Worm (Caenorhabditis elegans) whole organism, young adult: ENCODE measurements around the gene F31E3.12.

Experiments used
- B0336.3 ChIP-seq: fragments of 200-800 bp; sonication (Bioruptor generic); IDR thresholded peaks from 2 replicates; pipeline ENCODE4 v1.3.6; 2022; ENCODE audit warnings: missing genetic modification characterization, missing compliant biosample characterization
- C06A6.2 ChIP-seq: fragments of 200-800 bp; sonication (Bioruptor generic); conservative IDR thresholded peaks from 2 replicates; pipeline ENCODE4 v1.3.6; 2022; ENCODE audit warnings: missing genetic modification characterization, missing compliant biosample characterization
- F10E7.11 ChIP-seq: sonication (generic microtip); optimal IDR thresholded peaks from 2 replicates; lab custom pipeline; 2017; ENCODE audit warnings: mild to moderate bottlenecking, missing genetic modification characterization, moderate library complexity, missing compliant biosample characterization
- F52B5.7 ChIP-seq: sonication (generic microtip); optimal IDR thresholded peaks from 2 replicates; lab custom pipeline; 2016; ENCODE audit warnings: mild to moderate bottlenecking, missing genetic modification characterization, missing compliant biosample characterization
- F57A8.1 ChIP-seq: fragments of 200-800 bp; sonication (Bioruptor generic); optimal IDR thresholded peaks from 2 replicates; lab custom pipeline; 2018; ENCODE audit warnings: mild to moderate bottlenecking, missing genetic modification characterization, moderate library complexity, missing compliant biosample characterization
- T26A5.8 ChIP-seq: sonication (generic microtip); optimal IDR thresholded peaks from 2 replicates; lab custom pipeline; 2016; ENCODE audit warnings: missing genetic modification characterization, missing compliant biosample characterization
- Y53G8AR.9 ChIP-seq: fragments of 200-800 bp; sonication (Bioruptor generic); conservative IDR thresholded peaks from 2 replicates; pipeline ENCODE4 v1.3.6; 2022; ENCODE audit warnings: missing genetic modification reagents, missing genetic modification characterization, missing compliant biosample characterization
- Y56A3A.18 ChIP-seq: fragments of 200-800 bp; sonication (Bioruptor generic); IDR thresholded peaks from 2 replicates; pipeline ENCODE4 v1.3.6; 2022; ENCODE audit warnings: missing genetic modification reagents, missing genetic modification characterization, missing compliant biosample characterization
- Y67H2A.10 ChIP-seq: fragments of 200-800 bp; sonication (Bioruptor generic); conservative IDR thresholded peaks from 2 replicates; pipeline ENCODE4 v1.3.6; 2022; ENCODE audit warnings: missing genetic modification reagents, missing genetic modification characterization, missing compliant biosample characterization
- Y79H2A.3 ChIP-seq: fragments of 200-800 bp; sonication (Bioruptor generic); conservative IDR thresholded peaks from 2 replicates; pipeline ENCODE4 v1.3.6; 2022; ENCODE audit warnings: missing genetic modification reagents, missing genetic modification characterization, missing compliant biosample characterization
- ama-1 ChIP-seq, 3 experiments: fragments of 150-350 bp in 1 of 3; sonication (generic microtip) in 2 of 3; optimal IDR thresholded peaks; 2 replicates each; lab custom pipeline; 2014 to 2018; ENCODE audit warnings: missing biosample characterization in 2 of 3, missing genetic modification characterization in 2 of 3, missing genetic modification reagents in 2 of 3
- attf-3 ChIP-seq: fragments of 200-800 bp; sonication (Bioruptor generic); conservative IDR thresholded peaks from 2 replicates; pipeline ENCODE4 v1.3.6; 2022; ENCODE audit warnings: missing genetic modification reagents, missing genetic modification characterization, missing compliant biosample characterization
- attf-6 ChIP-seq: fragments of 200-800 bp; sonication (Bioruptor generic); IDR thresholded peaks from 2 replicates; pipeline ENCODE4 v1.3.6; 2022; ENCODE audit warnings: missing genetic modification reagents, missing genetic modification characterization, missing compliant biosample characterization
- cebp-1 ChIP-seq, 2 experiments: fragments of 200-800 bp in 1 of 2; sonication (Bioruptor generic) in 1 of 2; sonication (generic microtip) in 1 of 2; IDR thresholded peaks in 1 of 2; optimal IDR thresholded peaks in 1 of 2; 2 replicates each; pipeline versions ENCODE4 v1.3.6 to Lab custom; 2017 to 2022; ENCODE audit warnings: missing compliant biosample characterization in 2 of 2, missing genetic modification characterization in 2 of 2, mild to moderate bottlenecking in 1 of 2, missing genetic modification reagents in 1 of 2, moderate library complexity in 1 of 2
- ceh-100 ChIP-seq: fragments of 200-800 bp; sonication (Bioruptor generic); IDR thresholded peaks from 2 replicates; pipeline ENCODE4 v1.3.6; 2022; ENCODE audit warnings: missing genetic modification reagents, missing genetic modification characterization, missing compliant biosample characterization
- ceh-27 ChIP-seq: fragments of 200-800 bp; sonication (Bioruptor generic); optimal IDR thresholded peaks from 2 replicates; lab custom pipeline; 2018; ENCODE audit warnings: mild to moderate bottlenecking, missing genetic modification characterization, moderate library complexity, missing compliant biosample characterization
- ceh-40 ChIP-seq: fragments of 200-800 bp; sonication (Bioruptor generic); IDR thresholded peaks from 2 replicates; pipeline ENCODE4 v1.3.6; 2022; ENCODE audit warnings: missing genetic modification characterization, missing compliant biosample characterization
- ceh-58 ChIP-seq: fragments of 200-800 bp; sonication (Bioruptor generic); IDR thresholded peaks from 2 replicates; pipeline ENCODE4 v1.3.6; 2022; ENCODE audit warnings: missing genetic modification characterization, missing compliant biosample characterization
- egl-44 ChIP-seq: fragments of 200-800 bp; sonication (Bioruptor generic); IDR thresholded peaks from 2 replicates; pipeline ENCODE4 v1.3.6; 2022; ENCODE audit warnings: missing genetic modification reagents, missing genetic modification characterization, missing compliant biosample characterization
- hlh-12 ChIP-seq: sonication (generic microtip); optimal IDR thresholded peaks from 2 replicates; lab custom pipeline; 2016; ENCODE audit warnings: missing genetic modification characterization, missing compliant biosample characterization
- hmg-1.2 ChIP-seq: fragments of 200-800 bp; sonication (Bioruptor generic); IDR thresholded peaks from 2 replicates; pipeline ENCODE4 v1.3.6; 2022; ENCODE audit warnings: missing genetic modification reagents, missing genetic modification characterization, missing compliant biosample characterization
- let-607 ChIP-seq, 2 experiments: fragments of 200-800 bp in 1 of 2; sonication (Bioruptor generic) in 1 of 2; sonication (generic microtip) in 1 of 2; optimal IDR thresholded peaks; 2 replicates each; lab custom pipeline; 2016 to 2018; ENCODE audit warnings: mild to moderate bottlenecking in 2 of 2, missing compliant biosample characterization in 2 of 2, missing genetic modification characterization in 2 of 2, moderate library complexity in 2 of 2, missing genotype in 1 of 2
- lin-26 ChIP-seq: fragments of 200-800 bp; sonication (Bioruptor generic); IDR thresholded peaks from 2 replicates; pipeline ENCODE4 v1.3.6; 2022; ENCODE audit warnings: missing genetic modification reagents, missing genetic modification characterization, missing compliant biosample characterization
- mel-28 ChIP-seq: sonication (generic microtip); optimal IDR thresholded peaks from 2 replicates; lab custom pipeline; 2016; ENCODE audit warnings: borderline replicate concordance, mild to moderate bottlenecking, missing genetic modification characterization, missing compliant biosample characterization
- mes-4 ChIP-seq: sonication (generic microtip); optimal IDR thresholded peaks from 2 replicates; lab custom pipeline; 2016; ENCODE audit warnings: missing genotype, missing genetic modification characterization, missing compliant biosample characterization
- mxl-1 ChIP-seq: sonication (generic microtip); optimal IDR thresholded peaks from 2 replicates; lab custom pipeline; 2016; ENCODE audit warnings: missing genetic modification characterization, missing compliant biosample characterization
- nfya-2 ChIP-seq: fragments of 200-800 bp; sonication (Bioruptor generic); IDR thresholded peaks from 2 replicates; pipeline ENCODE4 v1.3.6; 2022; ENCODE audit warnings: missing genetic modification reagents, missing genetic modification characterization, missing compliant biosample characterization
- nfyb-1 ChIP-seq: fragments of 200-800 bp; sonication (Bioruptor generic); IDR thresholded peaks from 2 replicates; pipeline ENCODE4 v1.3.6; 2022; ENCODE audit warnings: missing genetic modification reagents, missing genetic modification characterization, missing compliant biosample characterization
- nhr-179 ChIP-seq: sonication (generic microtip); optimal IDR thresholded peaks from 2 replicates; lab custom pipeline; 2016; ENCODE audit warnings: mild to moderate bottlenecking, missing genetic modification characterization, missing compliant biosample characterization
- nhr-80 ChIP-seq: sonication (generic microtip); optimal IDR thresholded peaks from 2 replicates; lab custom pipeline; 2016; ENCODE audit warnings: missing genetic modification characterization, missing compliant biosample characterization
- pha-4 ChIP-seq: fragments of 150-350 bp; sonication (generic microtip); optimal IDR thresholded peaks from 2 replicates; lab custom pipeline; 2014; ENCODE audit warnings: missing biosample characterization, missing genetic modification reagents, missing genetic modification characterization
- repo-1 ChIP-seq: sonication (generic microtip); optimal IDR thresholded peaks from 2 replicates; lab custom pipeline; 2017; ENCODE audit warnings: mild to moderate bottlenecking, missing genetic modification characterization, missing compliant biosample characterization
- sptf-2 ChIP-seq: fragments of 200-800 bp; sonication (Bioruptor generic); optimal IDR thresholded peaks from 2 replicates; lab custom pipeline; 2018; ENCODE audit warnings: mild to moderate bottlenecking, missing genetic modification characterization, missing compliant biosample characterization
- unc-130 ChIP-seq: sonication (generic microtip); optimal IDR thresholded peaks from 2 replicates; lab custom pipeline; 2016; ENCODE audit warnings: missing genetic modification reagents, missing genetic modification characterization, missing compliant biosample characterization
- ztf-3 ChIP-seq: fragments of 200-800 bp; sonication (Bioruptor generic); optimal IDR thresholded peaks from 2 replicates; lab custom pipeline; 2018; ENCODE audit warnings: mild to moderate bottlenecking, missing genetic modification characterization, missing compliant biosample characterization
- ztf-6 ChIP-seq: fragments of 200-800 bp; sonication (Bioruptor generic); IDR thresholded peaks from 2 replicates; pipeline ENCODE4 v1.3.6; 2022; ENCODE audit warnings: missing genetic modification reagents, missing genetic modification characterization, missing compliant biosample characterization

F31E3.12 gene

ce11 chrIII:6989201-6989600 lies 20.0 kb downstream of the F31E3.12 start:
- TF ChIP-seq ztf-3 (GFP tag; lab: Kevin White, UChicago) (no peak), nhr-80 (tag; lab: Kevin White, UChicago) (peak; percentile 36)

- TF ChIP-seq Y56A3A.18 (GFP tag; lab: Robert Waterston, UW) (no peak), nfyb-1 (GFP tag; lab: Robert Waterston, UW) (0 out of 2 replicates have a peak, but pooled peaks have one; percentile 28), ceh-27 (GFP tag; lab: Kevin White, UChicago) (no peak), hmg-1.2 (GFP tag; lab: Robert Waterston, UW) (peak; percentile 69), ztf-6 (GFP tag; lab: Robert Waterston, UW) (no peak), F57A8.1 (GFP tag; lab: Kevin White, UChicago) (no peak), nhr-179 (tag; lab: Kevin White, UChicago) (no peak)
These were observed 20.7 kb downstream of the F31E3.12 start, which contains the start of gene prk-1 for ce11 chrIII:6989900-6990299. Gene prk-1, plus strand, starts transcription at chrIII:6990168.

- TF ChIP-seq F10E7.11 (tag; lab: Kevin White, UChicago) (no peak), Y53G8AR.9 (GFP tag; lab: Robert Waterston, UW) (0 out of 2 replicates have a peak, but pooled peaks have one; percentile 31), egl-44 (GFP tag; lab: Robert Waterston, UW) (no peak), mxl-1 (tag; lab: Kevin White, UChicago) (no peak), let-607 (tag; optimal IDR thresholded peaks at IDR 0.05; lab: Kevin White, UChicago) (peak in 1 of 2 experiments; percentile 20), cebp-1 (GFP tag; IDR thresholded peaks at IDR 0.05; lab: Robert Waterston, UW) (no peak), cebp-1 (tag; optimal IDR thresholded peaks at IDR 0.05; lab: Kevin White, UChicago) (peak; percentile 36), Y67H2A.10 (GFP tag; lab: Robert Waterston, UW) (no peak), nhr-80 (tag; lab: Kevin White, UChicago) (peak; percentile 71), attf-3 (GFP tag; lab: Robert Waterston, UW) (no peak), pha-4 (peak; percentile 12), ceh-40 (GFP tag; lab: Robert Waterston, UW) (no peak)
- TF ChIP-seq, all 124 proteins: peak for 5
These were observed 22.3 kb downstream of the F31E3.12 start for ce11 chrIII:6991465-6991864.

ce11 chrIII:6992496-6992895 lies 23.3 kb downstream of the F31E3.12 start:
- TF ChIP-seq cebp-1 (GFP tag; IDR thresholded peaks at IDR 0.05; lab: Robert Waterston, UW): no peak
- peak; percentile 52 for TF ChIP-seq cebp-1 (tag; optimal IDR thresholded peaks at IDR 0.05; lab: Kevin White, UChicago)
- no peak for TF ChIP-seq egl-44 (GFP tag; lab: Robert Waterston, UW)
- TF ChIP-seq F10E7.11 (tag; lab: Kevin White, UChicago): no peak
- no peak for TF ChIP-seq unc-130
- peak; percentile 27 for TF ChIP-seq nhr-80 (tag; lab: Kevin White, UChicago)
- no peak for TF ChIP-seq mel-28 (tag; lab: Kevin White, UChicago)
- no peak for TF ChIP-seq nhr-179 (tag; lab: Kevin White, UChicago)
- TF ChIP-seq ceh-58 (GFP tag; lab: Robert Waterston, UW): no peak
- no peak for TF ChIP-seq sptf-2
- no peak for TF ChIP-seq F52B5.7
- TF ChIP-seq B0336.3 (GFP tag; lab: Robert Waterston, UW): no peak
- TF ChIP-seq mes-4: no peak
- no peak for TF ChIP-seq T26A5.8 (tag; lab: Kevin White, UChicago)
- TF ChIP-seq Y79H2A.3 (GFP tag; lab: Robert Waterston, UW): no peak
- TF ChIP-seq ceh-100 (GFP tag; lab: Robert Waterston, UW): no peak
- no peak for TF ChIP-seq hlh-12 (tag; lab: Kevin White, UChicago)
- TF ChIP-seq repo-1: no peak
- no peak for TF ChIP-seq nfya-2 (GFP tag; lab: Robert Waterston, UW)
- TF ChIP-seq attf-6: no peak
- TF ChIP-seq lin-26: 0 out of 2 replicates have a peak, but pooled peaks have one; percentile 41
- TF ChIP-seq ama-1 (optimal IDR thresholded peaks at IDR 0.05; lab: Kevin White, UChicago): no peak
- TF ChIP-seq ama-1 (GFP tag; optimal IDR thresholded peaks at IDR 0.05; lab: Kevin White, UChicago): no peak
- no peak for TF ChIP-seq hmg-1.2 (GFP tag; lab: Robert Waterston, UW)
- TF ChIP-seq C06A6.2 (GFP tag; lab: Robert Waterston, UW): no peak
